Fruit fly (Drosophila melanogaster) whole organism, pupa: Measurements from ENCODE around the gene ago.

Experiments used
- CG10348 ChIP-seq: fragments of 200-800 bp; sonication (Bioruptor generic); IDR thresholded peaks from 2 replicates; pipeline ENCODE4 v1.3.6; 2022; ENCODE audit warnings: missing biosample characterization, missing genetic modification characterization
- CG12605 ChIP-seq: fragments of 200-800 bp; sonication (Bioruptor generic); IDR thresholded peaks from 2 replicates; pipeline ENCODE4 v1.3.6; 2022; ENCODE audit warnings: missing biosample characterization, missing genetic modification characterization
- CG13204 ChIP-seq: fragments of 200-800 bp; sonication (Bioruptor generic); optimal IDR thresholded peaks from 2 replicates; lab custom pipeline; 2018; ENCODE audit warnings: missing biosample characterization, mild to moderate bottlenecking, missing genetic modification characterization, moderate library complexity
- CG14655 ChIP-seq: fragments of 200-800 bp; sonication (Bioruptor generic); optimal IDR thresholded peaks from 3 replicates; lab custom pipeline; 2017; ENCODE audit warnings: mild to moderate bottlenecking, missing biosample characterization, missing genetic modification reagents, missing genetic modification characterization
- CG15710 ChIP-seq: fragments of 200-800 bp; sonication (Bioruptor generic); optimal IDR thresholded peaks from 2 replicates; lab custom pipeline; 2018; ENCODE audit warnings: missing biosample characterization, mild to moderate bottlenecking, missing genetic modification characterization, moderate library complexity
- CG17806 ChIP-seq: fragments of 200-800 bp; sonication (Bioruptor generic); optimal IDR thresholded peaks from 2 replicates; lab custom pipeline; 2018; ENCODE audit warnings: missing biosample characterization, mild to moderate bottlenecking, missing genetic modification characterization, moderate library complexity
- CG32121 ChIP-seq: fragments of 200-800 bp; sonication (Bioruptor generic); IDR thresholded peaks from 2 replicates; pipeline ENCODE4 v1.3.6; 2022; ENCODE audit warnings: missing biosample characterization, missing genetic modification characterization
- CG34367 ChIP-seq: fragments of 200-800 bp; sonication (Bioruptor generic); optimal IDR thresholded peaks from 2 replicates; lab custom pipeline; 2018; ENCODE audit warnings: missing biosample characterization, mild to moderate bottlenecking, missing genetic modification characterization
- CG4496 ChIP-seq: fragments of 200-800 bp; sonication (Bioruptor generic); IDR thresholded peaks from 3 replicates; pipeline ENCODE4 v1.3.6; 2022; ENCODE audit warnings: missing biosample characterization, missing genetic modification characterization
- CG8159 ChIP-seq: fragments of 200-800 bp; sonication (Bioruptor generic); optimal IDR thresholded peaks from 3 replicates; lab custom pipeline; 2018; ENCODE audit warnings: missing biosample characterization, mild to moderate bottlenecking, missing genetic modification characterization, moderate library complexity
- CG8301 ChIP-seq: fragments of 200-800 bp; sonication (Bioruptor generic); optimal IDR thresholded peaks from 2 replicates; lab custom pipeline; 2018; ENCODE audit warnings: missing biosample characterization, mild to moderate bottlenecking, missing genetic modification characterization
- CG9948 ChIP-seq: fragments of 200-800 bp; sonication (Bioruptor generic); optimal IDR thresholded peaks from 2 replicates; lab custom pipeline; 2018; ENCODE audit warnings: missing biosample characterization, mild to moderate bottlenecking, missing genetic modification characterization, moderate library complexity
- D1 ChIP-seq: fragments of 200-800 bp; sonication (Bioruptor generic); optimal IDR thresholded peaks from 2 replicates; lab custom pipeline; 2018; ENCODE audit warnings: missing biosample characterization, mild to moderate bottlenecking, missing genetic modification characterization, moderate library complexity
- EcR ChIP-seq: fragments of 200-800 bp; sonication (Bioruptor generic); optimal IDR thresholded peaks from 3 replicates; lab custom pipeline; 2019; ENCODE audit warnings: missing biosample characterization, missing genetic modification characterization, mild to moderate bottlenecking, moderate library complexity, missing genetic modification reagents
- Ets98B ChIP-seq: fragments of 200-800 bp; sonication (Bioruptor generic); IDR thresholded peaks from 2 replicates; pipeline ENCODE4 v1.3.6; 2022; ENCODE audit warnings: missing biosample characterization, missing genetic modification characterization
- Pif1A ChIP-seq: fragments of 200-800 bp; sonication (Bioruptor generic); optimal IDR thresholded peaks from 3 replicates; lab custom pipeline; 2016; ENCODE audit warnings: missing biosample characterization, missing genetic modification characterization
- Pif1B ChIP-seq: fragments of 200-800 bp; sonication (Bioruptor generic); optimal IDR thresholded peaks from 3 replicates; lab custom pipeline; 2016; ENCODE audit warnings: missing biosample characterization, missing genetic modification characterization
- Snoo ChIP-seq: fragments of 200-800 bp; sonication (Bioruptor generic); optimal IDR thresholded peaks from 3 replicates; lab custom pipeline; 2017; ENCODE audit warnings: missing biosample characterization, mild to moderate bottlenecking, missing genetic modification characterization, inconsistent platforms
- fd96Ca ChIP-seq: fragments of 200-800 bp; sonication (Bioruptor generic); IDR thresholded peaks from 3 replicates; pipeline ENCODE4 v1.3.6; 2022; ENCODE audit warnings: missing biosample characterization, missing genetic modification characterization
- gl ChIP-seq: fragments of 200-800 bp; sonication (Bioruptor generic); optimal IDR thresholded peaks from 2 replicates; lab custom pipeline; 2018; ENCODE audit warnings: missing biosample characterization, mild to moderate bottlenecking, missing genetic modification characterization
- rn ChIP-seq: fragments of 200-800 bp; sonication (Bioruptor generic); IDR thresholded peaks from 2 replicates; pipeline ENCODE4 v1.3.6; 2022; ENCODE audit warnings: missing biosample characterization, missing genetic modification characterization

ago gene

dm6 chr3L:4227164-4227563 lies 26.9 kb downstream of the ago start, which contains the start of gene CG46460:
TSS of gene CG46460 (minus strand) at chr3L:4227302.
- TF ChIP-seq CG10348 (GFP tag; lab: Robert Waterston, UW) = no peak
- TF ChIP-seq Pif1B = no peak
- peak; percentile 67 for TF ChIP-seq EcR (GFP tag; lab: Kevin White, UChicago)
- TF ChIP-seq CG15710 (tag; lab: Kevin White, UChicago) = peak; percentile 31
- TF ChIP-seq CG14655 (GFP tag; lab: Kevin White, UChicago) = peak; percentile 8
- TF ChIP-seq gl (tag; lab: Kevin White, UChicago) = no peak
- peak; percentile 42 for TF ChIP-seq CG8159 (tag; lab: Kevin White, UChicago)
- TF ChIP-seq CG8301 (tag; lab: Kevin White, UChicago) = no peak
- TF ChIP-seq D1 (tag; lab: Kevin White, UChicago) = no peak
- TF ChIP-seq CG9948 = no peak
- no peak for TF ChIP-seq Pif1A (GFP tag; lab: Kevin White, UChicago)
- peak; percentile 49; the same call in 1 of the 2 replicates for TF ChIP-seq Ets98B (GFP tag; lab: Robert Waterston, UW)
- TF ChIP-seq CG17806 = no peak
- no peak for TF ChIP-seq rn (GFP tag; lab: Robert Waterston, UW)
- peak; percentile 43; the same call in 1 of the 2 replicates for TF ChIP-seq CG12605 (GFP tag; lab: Robert Waterston, UW)
- TF ChIP-seq fd96Ca (GFP tag; lab: Robert Waterston, UW) = no peak; the same call in 2 of the 3 replicates
- TF ChIP-seq CG13204 (GFP tag; lab: Kevin White, UChicago) = peak; percentile 64
- peak; percentile 31; the same call in 1 of the 2 replicates for TF ChIP-seq CG32121 (GFP tag; lab: Robert Waterston, UW)
- peak; percentile 42; the same call in 1 of the 3 replicates for TF ChIP-seq CG4496

DNA sequence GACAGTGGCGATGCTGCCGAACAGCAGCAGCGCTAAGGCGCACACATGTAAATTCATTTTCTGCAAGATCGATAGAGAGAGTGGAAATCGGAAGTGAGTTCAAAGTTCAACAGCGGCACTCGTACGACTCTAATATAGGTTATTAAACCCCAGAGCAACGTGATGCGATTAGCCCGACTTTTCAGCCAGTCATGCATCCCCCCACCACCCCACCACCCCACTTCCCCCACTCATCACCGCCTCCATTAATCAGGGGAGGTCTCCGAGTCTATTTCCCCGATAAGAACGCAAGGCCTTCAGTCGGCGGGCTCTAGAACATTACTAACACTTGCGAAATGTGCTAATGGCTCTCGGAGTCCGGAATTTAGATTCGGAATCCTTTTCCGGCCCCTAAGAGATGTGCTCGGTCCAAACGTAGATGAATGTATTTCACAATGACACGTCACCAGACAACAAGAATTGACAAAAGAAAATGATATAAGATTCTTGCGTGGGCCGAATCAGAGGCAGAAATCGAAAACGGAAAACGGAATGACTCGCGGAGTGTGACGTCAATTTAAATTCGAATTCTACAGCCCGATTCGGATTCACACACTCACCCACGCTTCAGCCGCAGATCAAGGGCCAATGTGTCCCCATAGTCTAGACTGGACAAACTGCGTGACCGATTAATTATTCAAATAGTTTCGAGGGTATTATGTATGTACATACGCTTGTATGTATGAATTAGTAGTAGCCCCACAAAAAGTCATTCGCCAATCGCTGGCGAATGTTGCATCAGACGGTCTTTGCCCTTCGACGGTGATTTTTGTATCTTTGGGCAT lies 28.2 kb downstream of the ago start:
- TF ChIP-seq Ets98B (GFP tag; lab: Robert Waterston, UW) (peak; percentile 30; the same call in 1 of the 2 replicates), gl (tag; lab: Kevin White, UChicago) (peak; percentile 8), rn (GFP tag; lab: Robert Waterston, UW) (no peak), fd96Ca (GFP tag; lab: Robert Waterston, UW) (0 out of 3 replicates have a peak, but pooled peaks have one; percentile 36), EcR (GFP tag; lab: Kevin White, UChicago) (peak; percentile 40), CG32121 (GFP tag; lab: Robert Waterston, UW) (no peak), CG10348 (GFP tag; lab: Robert Waterston, UW) (no peak), CG17806 (no peak), Pif1B (no peak), CG8301 (tag; lab: Kevin White, UChicago) (peak; percentile 18), CG4496 (no peak), CG9948 (no peak), D1 (tag; lab: Kevin White, UChicago) (no peak), CG13204 (GFP tag; lab: Kevin White, UChicago) (no peak), CG12605 (GFP tag; lab: Robert Waterston, UW) (no peak; the same call in 1 of the 2 replicates), CG14655 (GFP tag; lab: Kevin White, UChicago) (peak; percentile 20), CG34367 (tag; lab: Kevin White, UChicago) (no peak), CG8159 (tag; lab: Kevin White, UChicago) (no peak), Pif1A (GFP tag; lab: Kevin White, UChicago) (no peak), CG15710 (tag; lab: Kevin White, UChicago) (no peak), Snoo (no peak)

DNA sequence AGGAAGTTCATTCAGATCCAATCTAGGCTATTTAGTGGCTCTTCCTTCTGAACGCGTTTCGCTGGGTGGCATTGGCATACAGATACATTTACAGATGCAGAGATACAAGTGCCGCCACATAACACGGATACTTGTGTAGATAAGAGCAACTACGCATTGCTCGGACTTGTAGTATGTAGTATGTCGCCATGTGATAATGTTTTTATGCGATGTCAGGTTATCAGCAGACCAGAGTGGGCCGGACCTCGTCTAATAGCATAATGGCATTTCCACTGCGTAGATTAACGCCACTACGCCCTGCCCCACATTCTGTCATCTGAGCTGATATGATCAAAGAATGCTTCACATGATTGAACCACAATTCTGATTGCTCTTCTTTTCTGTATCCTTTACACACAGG lies 32.3 kb downstream of the ago start:
- TF ChIP-seq CG12605 (GFP tag; lab: Robert Waterston, UW) = no peak
- no peak for TF ChIP-seq CG15710 (tag; lab: Kevin White, UChicago)
- no peak for TF ChIP-seq Ets98B (GFP tag; lab: Robert Waterston, UW)
- TF ChIP-seq Snoo = no peak
- no peak for TF ChIP-seq Pif1A (GFP tag; lab: Kevin White, UChicago)
- TF ChIP-seq rn (GFP tag; lab: Robert Waterston, UW) = no peak
- TF ChIP-seq CG32121 (GFP tag; lab: Robert Waterston, UW) = no peak
- no peak for TF ChIP-seq fd96Ca (GFP tag; lab: Robert Waterston, UW)
- TF ChIP-seq CG4496 = no peak
- TF ChIP-seq CG9948 = no peak
- no peak for TF ChIP-seq CG8301 (tag; lab: Kevin White, UChicago)
- TF ChIP-seq CG13204 (GFP tag; lab: Kevin White, UChicago) = no peak
- TF ChIP-seq Pif1B = no peak

- peak; percentile 74 for TF ChIP-seq EcR (GFP tag; lab: Kevin White, UChicago)
- no peak for TF ChIP-seq Pif1B
- TF ChIP-seq CG34367 (tag; lab: Kevin White, UChicago) = no peak
- TF ChIP-seq CG4496 = peak; percentile 37; the same call in 1 of the 3 replicates
- TF ChIP-seq CG32121 (GFP tag; lab: Robert Waterston, UW) = peak; percentile 55; the same call in 1 of the 2 replicates
- peak; percentile 46 for TF ChIP-seq CG13204 (GFP tag; lab: Kevin White, UChicago)
- peak; percentile 64 for TF ChIP-seq Ets98B (GFP tag; lab: Robert Waterston, UW)
- TF ChIP-seq CG8159 (tag; lab: Kevin White, UChicago) = peak; percentile 16
Measured at dm6 chr3L:4221226-4221770, 32.8 kb downstream of the ago start.

- no peak for TF ChIP-seq fd96Ca (GFP tag; lab: Robert Waterston, UW)
- TF ChIP-seq CG14655 (GFP tag; lab: Kevin White, UChicago) = no peak
Measured at dm6 chr3L:4220679-4221078, 33.4 kb downstream of the ago start.
